In genomic region chrX:16944049-16944532, dm6 we compare ENCODE assay signal across 2 fruit fly cellular contexts.
TF ChIP-seq lines count a peak whose summit lies in the region.

No protein-coding gene starts in this region.

TF ChIP-seq in whole organism, embryonic, 481 proteins besides CTCF, POLR2A, EP300 and RAD21 (continued from another document and continues in another):
- TF ChIP-seq crp (GFP tag; optimal IDR thresholded peaks at IDR 0.05; lab: Kevin White, UChicago) (no peak), Dbx (GFP tag; IDR thresholded peaks at IDR 0.05; lab: Robert Waterston, UW) (peak; percentile 49; the same call in 2 of the 3 replicates), CG4854 (GFP tag; optimal IDR thresholded peaks at IDR 0.05; lab: Kevin White, UChicago) (no peak), CG10979 (tag; optimal IDR thresholded peaks at IDR 0.05; lab: Kevin White, UChicago) (peak; percentile 30), disco-r (GFP tag; optimal IDR thresholded peaks at IDR 0.05; lab: Kevin White, UChicago) (no peak), gcm2 (GFP tag; optimal IDR thresholded peaks at IDR 0.05; lab: Kevin White, UChicago) (no peak), Gsc (GFP tag; IDR thresholded peaks at IDR 0.05; lab: Robert Waterston, UW) (no peak), Scr (GFP tag; IDR thresholded peaks at IDR 0.05; lab: Robert Waterston, UW; ENCODE audit: partially characterized antibody) (no peak), sd (tag; optimal IDR thresholded peaks at IDR 0.05; lab: Kevin White, UChicago) (peak; percentile 5), Chrac-16 (GFP tag; optimal IDR thresholded peaks at IDR 0.05; lab: Kevin White, UChicago) (peak; percentile 3), ind (GFP tag; optimal IDR thresholded peaks at IDR 0.05; lab: Kevin White, UChicago) (peak; percentile 37), CG6254 (GFP tag; optimal IDR thresholded peaks at IDR 0.05; lab: Kevin White, UChicago) (no peak), Hsf (GFP tag; optimal IDR thresholded peaks at IDR 0.05; lab: Kevin White, UChicago) (no peak), Myb (GFP tag; optimal IDR thresholded peaks at IDR 0.05; lab: Kevin White, UChicago) (no peak), crc (GFP tag; optimal IDR thresholded peaks at IDR 0.05; lab: Kevin White, UChicago) (no peak), CkIIα-i1 (GFP tag; IDR thresholded peaks at IDR 0.05; lab: Robert Waterston, UW) (no peak), CG31388 (GFP tag; optimal IDR thresholded peaks at IDR 0.05; lab: Kevin White, UChicago) (no peak), CG15479 (GFP tag; optimal IDR thresholded peaks at IDR 0.05; lab: Kevin White, UChicago) (peak; percentile 23), Dip2 (GFP tag; IDR thresholded peaks at IDR 0.05; lab: Robert Waterston, UW) (no peak), CG11398 (GFP tag; optimal IDR thresholded peaks at IDR 0.05; lab: Kevin White, UChicago) (no peak), so (GFP tag; IDR thresholded peaks at IDR 0.05; lab: Robert Waterston, UW) (no peak), br (optimal IDR thresholded peaks at IDR 0.05; lab: Kevin White, UChicago) (no peak), CG15601 (tag; optimal IDR thresholded peaks at IDR 0.05; lab: Kevin White, UChicago) (no peak), mam (GFP tag; optimal IDR thresholded peaks at IDR 0.05; lab: Kevin White, UChicago) (no peak), CG32772 (GFP tag; IDR thresholded peaks at IDR 0.05; lab: Robert Waterston, UW) (no peak), dati (GFP tag; IDR thresholded peaks at IDR 0.05; lab: Robert Waterston, UW) (no peak), pita (GFP tag; optimal IDR thresholded peaks at IDR 0.05; lab: Kevin White, UChicago) (no peak), Rx (GFP tag; IDR thresholded peaks at IDR 0.05; lab: Robert Waterston, UW) (no peak), h (optimal IDR thresholded peaks at IDR 0.05; lab: Kevin White, UChicago) (no peak), NK7.1 (GFP tag; optimal IDR thresholded peaks at IDR 0.05; lab: Kevin White, UChicago) (no peak), CG1792 (GFP tag; optimal IDR thresholded peaks at IDR 0.05; lab: Kevin White, UChicago) (no peak), vfl (GFP tag; optimal IDR thresholded peaks at IDR 0.05; lab: Kevin White, UChicago) (no peak), zen2 (GFP tag; IDR thresholded peaks at IDR 0.05; lab: Robert Waterston, UW; ENCODE audit: partially characterized antibody) (no peak), ERR (GFP tag; optimal IDR thresholded peaks at IDR 0.05; lab: Kevin White, UChicago) (no peak), CG2889 (GFP tag; IDR thresholded peaks at IDR 0.05; lab: Robert Waterston, UW) (no peak), CG6175 (GFP tag; IDR thresholded peaks at IDR 0.05; lab: Robert Waterston, UW) (no peak), pzg (GFP tag; optimal IDR thresholded peaks at IDR 0.05; lab: Kevin White, UChicago) (no peak), tll (GFP tag; optimal IDR thresholded peaks at IDR 0.05; lab: Kevin White, UChicago) (no peak), wor (GFP tag; IDR thresholded peaks at IDR 0.05; lab: Robert Waterston, UW) (no peak), cad (GFP tag; optimal IDR thresholded peaks at IDR 0.05; lab: Kevin White, UChicago) (no peak), slbo (GFP tag; IDR thresholded peaks at IDR 0.05; lab: Robert Waterston, UW) (peak; percentile 69), btn (GFP tag; optimal IDR thresholded peaks at IDR 0.05; lab: Kevin White, UChicago) (no peak), peb (GFP tag; IDR thresholded peaks at IDR 0.05; lab: Robert Waterston, UW) (no peak), esg (GFP tag; conservative IDR thresholded peaks at IDR 0.05; lab: Robert Waterston, UW) (peak; percentile 41; the same call in 1 of the 2 replicates), Nf-YC (tag; optimal IDR thresholded peaks at IDR 0.05; lab: Kevin White, UChicago) (peak; percentile 23), yki (optimal IDR thresholded peaks at IDR 0.05; lab: Kevin White, UChicago) (no peak), pb (GFP tag; optimal IDR thresholded peaks at IDR 0.05; lab: Kevin White, UChicago) (no peak), gce (GFP tag; IDR thresholded peaks at IDR 0.05; lab: Robert Waterston, UW) (no peak), fd64A (GFP tag; optimal IDR thresholded peaks at IDR 0.05; lab: Kevin White, UChicago) (no peak), CG9215 (GFP tag; IDR thresholded peaks at IDR 0.05; lab: Robert Waterston, UW) (no peak), slou (GFP tag; optimal IDR thresholded peaks at IDR 0.05; lab: Kevin White, UChicago) (no peak), ssp (GFP tag; IDR thresholded peaks at IDR 0.05; lab: Robert Waterston, UW) (0 out of 2 replicates have a peak, but pooled peaks have one; percentile 11), CG4707 (GFP tag; optimal IDR thresholded peaks at IDR 0.05; lab: Kevin White, UChicago) (no peak), ro (GFP tag; IDR thresholded peaks at IDR 0.05; lab: Robert Waterston, UW) (no peak), Nf-YB (GFP tag; optimal IDR thresholded peaks at IDR 0.05; lab: Kevin White, UChicago) (peak; percentile 55), Blimp-1 (GFP tag; optimal IDR thresholded peaks at IDR 0.05; lab: Kevin White, UChicago) (peak; percentile 44), CG17361 (GFP tag; IDR thresholded peaks at IDR 0.05; lab: Robert Waterston, UW) (peak; percentile 47; the same call in 2 of the 3 replicates), hkb (optimal IDR thresholded peaks at IDR 0.05; lab: Kevin White, UChicago) (no peak), hkb (GFP tag; IDR thresholded peaks at IDR 0.05; lab: Robert Waterston, UW) (0 out of 2 replicates have a peak, but pooled peaks have one; percentile 56), CG17802 (tag; optimal IDR thresholded peaks at IDR 0.05; lab: Kevin White, UChicago) (no peak), CG4730 (GFP tag; IDR thresholded peaks at IDR 0.05; lab: Robert Waterston, UW) (no peak), sc (optimal IDR thresholded peaks at IDR 0.05; lab: Kevin White, UChicago) (no peak), sc (GFP tag; optimal IDR thresholded peaks at IDR 0.05; lab: Kevin White, UChicago) (no peak), ara (GFP tag; IDR thresholded peaks at IDR 0.05; lab: Robert Waterston, UW) (no peak), Ptx1 (GFP tag; IDR thresholded peaks at IDR 0.05; lab: Robert Waterston, UW) (peak; percentile 67; the same call in 1 of the 2 replicates), CG6689 (GFP tag; IDR thresholded peaks at IDR 0.05; lab: Robert Waterston, UW) (peak; percentile 48; the same call in 1 of the 2 replicates), phol (tag; optimal IDR thresholded peaks at IDR 0.05; lab: Kevin White, UChicago) (peak; percentile 52), CG8290 (GFP tag; optimal IDR thresholded peaks at IDR 0.05; lab: Kevin White, UChicago) (no peak), CG8290 (tag; optimal IDR thresholded peaks at IDR 0.05; lab: Kevin White, UChicago) (no peak)

TF ChIP-seq in whole organism, prepupa, 60 proteins besides CTCF, POLR2A, EP300 and RAD21 (continued from another document):
- no peak for TF ChIP-seq CG6808 (GFP tag; optimal IDR thresholded peaks at IDR 0.05; lab: Kevin White, UChicago)
- TF ChIP-seq eg (GFP tag; IDR thresholded peaks at IDR 0.05; lab: Robert Waterston, UW): 0 out of 3 replicates have a peak, but pooled peaks have one; percentile 48
- no peak for TF ChIP-seq CG8319 (GFP tag; optimal IDR thresholded peaks at IDR 0.05; lab: Kevin White, UChicago)
- no peak for TF ChIP-seq Sox15 (GFP tag; optimal IDR thresholded peaks at IDR 0.05; lab: Kevin White, UChicago)
- TF ChIP-seq Blimp-1 (GFP tag; optimal IDR thresholded peaks at IDR 0.05; lab: Kevin White, UChicago): no peak
- peak; percentile 36 for TF ChIP-seq CG32006 (GFP tag; optimal IDR thresholded peaks at IDR 0.05; lab: Kevin White, UChicago)
- TF ChIP-seq esn (GFP tag; optimal IDR thresholded peaks at IDR 0.05; lab: Kevin White, UChicago): no peak
- peak; percentile 4 for TF ChIP-seq CG10631 (GFP tag; optimal IDR thresholded peaks at IDR 0.05; lab: Kevin White, UChicago)
- no peak for TF ChIP-seq dac (GFP tag; optimal IDR thresholded peaks at IDR 0.05; lab: Kevin White, UChicago)
- no peak for TF ChIP-seq CG1621 (tag; optimal IDR thresholded peaks at IDR 0.05; lab: Kevin White, UChicago)
- no peak for TF ChIP-seq CG10669 (GFP tag; optimal IDR thresholded peaks at IDR 0.05; lab: Kevin White, UChicago)
- no peak for TF ChIP-seq CG4318 (GFP tag; optimal IDR thresholded peaks at IDR 0.05; lab: Kevin White, UChicago)
- TF ChIP-seq CG34406 (GFP tag; optimal IDR thresholded peaks at IDR 0.05; lab: Kevin White, UChicago): no peak
- TF ChIP-seq CG11762 (GFP tag; optimal IDR thresholded peaks at IDR 0.05; lab: Kevin White, UChicago; ENCODE audit: insufficient read depth): no peak
- no peak for TF ChIP-seq Lpt (GFP tag; optimal IDR thresholded peaks at IDR 0.05; lab: Kevin White, UChicago)
